Fruit fly (Drosophila melanogaster) whole organism, pupa: ENCODE data around the gene CG4615.

Experiments used
- CG10348 ChIP-seq: fragments of 200-800 bp; sonication (Bioruptor generic); IDR thresholded peaks from 2 replicates; pipeline ENCODE4 v1.3.6; 2022; ENCODE audit warnings: missing biosample characterization, missing genetic modification characterization
- CG12605 ChIP-seq: fragments of 200-800 bp; sonication (Bioruptor generic); IDR thresholded peaks from 2 replicates; pipeline ENCODE4 v1.3.6; 2022; ENCODE audit warnings: missing biosample characterization, missing genetic modification characterization
- CG13204 ChIP-seq: fragments of 200-800 bp; sonication (Bioruptor generic); optimal IDR thresholded peaks from 2 replicates; lab custom pipeline; 2018; ENCODE audit warnings: missing biosample characterization, mild to moderate bottlenecking, missing genetic modification characterization, moderate library complexity
- CG14655 ChIP-seq: fragments of 200-800 bp; sonication (Bioruptor generic); optimal IDR thresholded peaks from 3 replicates; lab custom pipeline; 2017; ENCODE audit warnings: mild to moderate bottlenecking, missing biosample characterization, missing genetic modification reagents, missing genetic modification characterization
- CG15710 ChIP-seq: fragments of 200-800 bp; sonication (Bioruptor generic); optimal IDR thresholded peaks from 2 replicates; lab custom pipeline; 2018; ENCODE audit warnings: missing biosample characterization, mild to moderate bottlenecking, missing genetic modification characterization, moderate library complexity
- CG17806 ChIP-seq: fragments of 200-800 bp; sonication (Bioruptor generic); optimal IDR thresholded peaks from 2 replicates; lab custom pipeline; 2018; ENCODE audit warnings: missing biosample characterization, mild to moderate bottlenecking, missing genetic modification characterization, moderate library complexity
- CG32121 ChIP-seq: fragments of 200-800 bp; sonication (Bioruptor generic); IDR thresholded peaks from 2 replicates; pipeline ENCODE4 v1.3.6; 2022; ENCODE audit warnings: missing biosample characterization, missing genetic modification characterization
- CG34367 ChIP-seq: fragments of 200-800 bp; sonication (Bioruptor generic); optimal IDR thresholded peaks from 2 replicates; lab custom pipeline; 2018; ENCODE audit warnings: missing biosample characterization, mild to moderate bottlenecking, missing genetic modification characterization
- CG4496 ChIP-seq: fragments of 200-800 bp; sonication (Bioruptor generic); IDR thresholded peaks from 3 replicates; pipeline ENCODE4 v1.3.6; 2022; ENCODE audit warnings: missing biosample characterization, missing genetic modification characterization
- CG8159 ChIP-seq: fragments of 200-800 bp; sonication (Bioruptor generic); optimal IDR thresholded peaks from 3 replicates; lab custom pipeline; 2018; ENCODE audit warnings: missing biosample characterization, mild to moderate bottlenecking, missing genetic modification characterization, moderate library complexity
- CG8301 ChIP-seq: fragments of 200-800 bp; sonication (Bioruptor generic); optimal IDR thresholded peaks from 2 replicates; lab custom pipeline; 2018; ENCODE audit warnings: missing biosample characterization, mild to moderate bottlenecking, missing genetic modification characterization
- CG9948 ChIP-seq: fragments of 200-800 bp; sonication (Bioruptor generic); optimal IDR thresholded peaks from 2 replicates; lab custom pipeline; 2018; ENCODE audit warnings: missing biosample characterization, mild to moderate bottlenecking, missing genetic modification characterization, moderate library complexity
- D1 ChIP-seq: fragments of 200-800 bp; sonication (Bioruptor generic); optimal IDR thresholded peaks from 2 replicates; lab custom pipeline; 2018; ENCODE audit warnings: missing biosample characterization, mild to moderate bottlenecking, missing genetic modification characterization, moderate library complexity
- EcR ChIP-seq: fragments of 200-800 bp; sonication (Bioruptor generic); optimal IDR thresholded peaks from 3 replicates; lab custom pipeline; 2019; ENCODE audit warnings: missing biosample characterization, missing genetic modification characterization, mild to moderate bottlenecking, moderate library complexity, missing genetic modification reagents
- Ets98B ChIP-seq: fragments of 200-800 bp; sonication (Bioruptor generic); IDR thresholded peaks from 2 replicates; pipeline ENCODE4 v1.3.6; 2022; ENCODE audit warnings: missing biosample characterization, missing genetic modification characterization
- Pif1A ChIP-seq: fragments of 200-800 bp; sonication (Bioruptor generic); optimal IDR thresholded peaks from 3 replicates; lab custom pipeline; 2016; ENCODE audit warnings: missing biosample characterization, missing genetic modification characterization
- Pif1B ChIP-seq: fragments of 200-800 bp; sonication (Bioruptor generic); optimal IDR thresholded peaks from 3 replicates; lab custom pipeline; 2016; ENCODE audit warnings: missing biosample characterization, missing genetic modification characterization
- Snoo ChIP-seq: fragments of 200-800 bp; sonication (Bioruptor generic); optimal IDR thresholded peaks from 3 replicates; lab custom pipeline; 2017; ENCODE audit warnings: missing biosample characterization, mild to moderate bottlenecking, missing genetic modification characterization, inconsistent platforms
- fd96Ca ChIP-seq: fragments of 200-800 bp; sonication (Bioruptor generic); IDR thresholded peaks from 3 replicates; pipeline ENCODE4 v1.3.6; 2022; ENCODE audit warnings: missing biosample characterization, missing genetic modification characterization
- gl ChIP-seq: fragments of 200-800 bp; sonication (Bioruptor generic); optimal IDR thresholded peaks from 2 replicates; lab custom pipeline; 2018; ENCODE audit warnings: missing biosample characterization, mild to moderate bottlenecking, missing genetic modification characterization
- rn ChIP-seq: fragments of 200-800 bp; sonication (Bioruptor generic); IDR thresholded peaks from 2 replicates; pipeline ENCODE4 v1.3.6; 2022; ENCODE audit warnings: missing biosample characterization, missing genetic modification characterization

Gene CG4615

DNA sequence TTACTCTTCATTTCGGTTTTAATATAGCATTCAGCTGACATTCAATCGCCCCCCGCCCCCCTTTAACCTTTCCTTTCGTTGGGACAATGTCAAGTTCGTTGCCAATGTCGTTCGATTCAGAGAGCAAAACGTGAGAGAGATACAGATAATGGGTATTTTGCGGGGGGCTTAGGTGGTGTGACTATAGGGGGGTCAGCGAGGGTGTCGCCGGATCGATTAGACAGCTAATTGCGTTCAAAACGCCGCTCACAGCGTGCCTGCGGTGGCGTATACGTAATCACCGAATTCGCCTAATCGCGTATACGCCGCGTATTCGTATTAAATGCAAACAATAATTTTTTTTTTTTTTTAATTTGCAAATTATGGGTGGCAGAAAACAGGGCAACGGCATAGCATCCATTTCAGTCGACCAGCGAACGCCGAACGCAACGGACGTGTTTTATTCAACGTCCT is 33.1 kb downstream of the CG4615 start, which contains the start of gene CG4607:
Gene CG4607 (plus strand): TSS at position 403 of the 453 bp plus-strand sequence.
- TF ChIP-seq CG12605, result no peak
- TF ChIP-seq rn, result no peak
- no peak for TF ChIP-seq CG17806 (tag; lab: Kevin White, UChicago)
- TF ChIP-seq gl (tag; lab: Kevin White, UChicago), result no peak
- TF ChIP-seq D1 (tag; lab: Kevin White, UChicago), result no peak
- TF ChIP-seq CG32121 (GFP tag; lab: Robert Waterston, UW), result no peak
- TF ChIP-seq CG13204, result no peak
- TF ChIP-seq Pif1B (GFP tag; lab: Kevin White, UChicago), result no peak
- TF ChIP-seq Pif1A, result no peak
- TF ChIP-seq CG9948 (tag; lab: Kevin White, UChicago), result no peak
- TF ChIP-seq CG15710, result no peak
- TF ChIP-seq fd96Ca (GFP tag; lab: Robert Waterston, UW), result no peak
- TF ChIP-seq CG10348, result no peak
- no peak for TF ChIP-seq CG4496 (GFP tag; lab: Robert Waterston, UW)
- no peak for TF ChIP-seq EcR (GFP tag; lab: Kevin White, UChicago)
- TF ChIP-seq CG8301, result no peak

DNA sequence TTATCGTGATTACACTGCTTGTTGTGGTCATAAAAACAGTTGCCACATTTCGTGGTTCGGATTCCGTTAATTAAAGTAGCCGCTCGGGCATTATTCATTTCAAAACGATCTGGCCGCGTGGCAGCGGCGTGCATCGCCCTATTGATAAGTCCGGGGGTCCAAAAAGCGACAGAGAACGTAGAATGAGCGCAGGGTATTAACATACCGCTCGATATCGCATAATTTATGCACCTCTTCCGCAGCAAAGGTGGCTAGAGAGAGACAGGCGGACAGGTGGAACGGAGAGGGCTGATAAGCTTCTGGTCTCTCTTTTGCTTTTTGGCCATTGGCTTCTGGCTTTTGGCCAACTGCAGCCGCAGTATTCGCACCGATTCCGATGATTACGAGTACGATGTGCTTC is 34.0 kb downstream of the CG4615 start:
- TF ChIP-seq CG14655 (GFP tag; lab: Kevin White, UChicago) (no peak), CG15710 (no peak), Snoo (tag; lab: Kevin White, UChicago) (no peak), CG10348 (no peak)

DNA sequence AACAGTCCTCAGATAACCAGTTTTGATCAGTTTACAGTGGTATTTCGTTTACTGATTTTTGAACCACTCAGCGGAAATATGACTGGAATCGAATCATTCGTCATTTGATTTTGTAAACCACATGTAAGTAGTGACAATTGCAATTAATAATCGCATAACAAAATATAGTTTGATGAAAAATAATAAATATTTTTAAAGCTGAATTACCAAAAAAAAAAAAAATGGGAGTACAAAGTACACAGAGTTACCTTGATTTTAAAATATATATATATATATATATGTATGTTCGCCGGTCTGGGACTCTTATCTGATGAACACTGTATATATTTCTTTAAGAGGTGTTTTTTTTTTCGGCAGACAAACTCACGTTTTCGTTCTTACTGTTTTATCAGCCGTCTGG is 34.9 kb downstream of the CG4615 start:
- TF ChIP-seq CG13204 (no peak), CG9948 (tag; lab: Kevin White, UChicago) (no peak), Snoo (tag; lab: Kevin White, UChicago) (peak; percentile 3), rn (no peak), CG32121 (GFP tag; lab: Robert Waterston, UW) (no peak), Pif1A (no peak)

DNA sequence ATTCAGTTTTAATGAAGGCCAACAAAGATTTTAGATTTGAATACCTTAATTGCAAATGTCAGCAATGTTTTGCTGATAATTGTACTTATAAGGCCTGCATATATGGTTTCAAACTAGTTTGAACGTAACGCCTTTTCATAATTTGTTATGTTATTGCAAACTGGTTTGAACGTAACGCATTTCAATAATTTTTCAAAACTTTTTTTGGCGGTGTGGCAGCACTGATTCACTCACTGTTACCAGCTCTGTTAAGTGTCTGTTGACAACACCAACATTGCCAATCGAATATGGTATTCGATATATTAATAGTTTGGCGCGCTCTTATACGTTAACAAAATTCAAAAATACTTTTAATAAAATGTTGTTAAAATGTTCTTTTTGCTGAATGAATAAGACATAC is 35.5 kb downstream of the CG4615 start:
- TF ChIP-seq CG8159 (no peak), EcR (GFP tag; lab: Kevin White, UChicago) (no peak), Pif1A (no peak), Snoo (tag; lab: Kevin White, UChicago) (no peak), CG34367 (tag; lab: Kevin White, UChicago) (no peak), CG9948 (tag; lab: Kevin White, UChicago) (no peak), CG14655 (GFP tag; lab: Kevin White, UChicago) (no peak), Pif1B (GFP tag; lab: Kevin White, UChicago) (no peak), D1 (tag; lab: Kevin White, UChicago) (no peak), CG15710 (no peak), fd96Ca (GFP tag; lab: Robert Waterston, UW) (no peak), CG8301 (no peak), CG17806 (tag; lab: Kevin White, UChicago) (no peak)
- TF ChIP-seq, all 21 proteins: peak for 0

DNA sequence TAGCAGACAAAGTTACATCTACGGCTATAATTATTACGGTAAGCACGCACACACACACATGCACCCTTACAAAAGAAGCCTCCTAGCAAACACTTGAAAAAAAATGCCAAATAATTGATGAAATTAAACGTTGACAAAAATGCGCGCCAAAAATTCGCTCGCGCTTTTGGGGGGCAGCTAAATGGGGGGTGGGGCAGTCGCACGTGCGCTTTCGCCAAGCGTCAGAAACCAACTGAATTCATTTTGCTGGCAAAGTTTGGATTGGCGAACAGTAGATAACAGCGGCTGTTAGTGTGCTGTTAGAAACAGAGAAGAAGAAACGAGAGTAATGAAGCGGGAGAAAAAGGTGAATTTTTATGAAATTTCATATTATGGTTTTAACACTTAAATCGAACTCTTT is 36.3 kb downstream of the CG4615 start, which contains the start of gene CG12541:
Gene CG12541 (minus strand): TSS at position 218 of the 400 bp plus-strand sequence.
- TF ChIP-seq Snoo (tag; lab: Kevin White, UChicago) (no peak), Ets98B (GFP tag; lab: Robert Waterston, UW) (no peak), fd96Ca (GFP tag; lab: Robert Waterston, UW) (no peak)

DNA sequence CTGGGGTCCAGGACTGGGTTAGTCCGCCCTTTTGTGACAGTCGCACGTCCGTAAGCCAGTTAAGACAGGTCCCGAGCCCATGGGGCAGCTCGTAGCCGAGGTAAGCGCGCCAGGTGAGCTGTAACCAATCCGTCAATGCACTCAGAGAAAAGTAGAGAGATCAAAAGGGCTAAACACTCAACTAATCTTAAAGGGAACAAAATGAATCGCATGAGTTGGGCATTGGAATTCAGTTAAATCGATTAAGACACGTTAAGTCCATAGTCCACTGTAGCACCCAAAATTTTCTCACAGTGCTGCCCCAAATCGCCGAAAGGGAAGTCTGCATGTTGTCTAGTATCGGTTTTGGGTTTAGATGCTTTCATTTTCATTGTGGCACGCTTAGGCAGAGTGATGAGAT is 38.5 kb downstream of the CG4615 start:
- TF ChIP-seq CG12605, result no peak
- no peak for TF ChIP-seq CG17806 (tag; lab: Kevin White, UChicago)
- TF ChIP-seq fd96Ca (GFP tag; lab: Robert Waterston, UW), result no peak
- TF ChIP-seq Pif1B (GFP tag; lab: Kevin White, UChicago), result no peak
- no peak for TF ChIP-seq EcR (GFP tag; lab: Kevin White, UChicago)
- TF ChIP-seq gl (tag; lab: Kevin White, UChicago), result no peak
- TF ChIP-seq rn, result no peak
- TF ChIP-seq CG4496 (GFP tag; lab: Robert Waterston, UW), result no peak
- TF ChIP-seq D1 (tag; lab: Kevin White, UChicago), result no peak
- TF ChIP-seq, all 21 proteins: peak for 0

DNA sequence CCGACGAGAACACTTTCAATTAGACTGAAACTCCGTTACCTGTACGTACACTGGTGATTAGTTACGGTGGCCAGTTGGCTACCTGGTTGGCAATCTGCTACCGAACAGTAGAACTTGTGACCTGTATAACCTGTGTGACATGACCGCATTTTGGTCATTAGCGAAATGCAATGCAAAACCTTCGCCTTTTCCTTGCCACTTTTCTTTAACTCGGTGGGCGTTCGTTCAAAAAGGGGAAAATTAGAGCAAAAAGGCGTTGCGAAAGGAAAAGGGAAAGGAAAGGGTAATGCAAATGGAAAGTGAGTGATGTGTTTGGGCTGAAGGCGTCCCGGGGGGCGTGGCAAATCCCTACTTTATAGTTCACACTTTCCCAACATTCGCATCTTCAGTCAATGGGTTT is 43.1 kb downstream of the CG4615 start:
- TF ChIP-seq CG10348 (no peak), CG14655 (GFP tag; lab: Kevin White, UChicago) (no peak), EcR (GFP tag; lab: Kevin White, UChicago) (no peak), Pif1B (GFP tag; lab: Kevin White, UChicago) (no peak), CG8159 (no peak), Snoo (tag; lab: Kevin White, UChicago) (no peak), CG17806 (tag; lab: Kevin White, UChicago) (no peak)

DNA sequence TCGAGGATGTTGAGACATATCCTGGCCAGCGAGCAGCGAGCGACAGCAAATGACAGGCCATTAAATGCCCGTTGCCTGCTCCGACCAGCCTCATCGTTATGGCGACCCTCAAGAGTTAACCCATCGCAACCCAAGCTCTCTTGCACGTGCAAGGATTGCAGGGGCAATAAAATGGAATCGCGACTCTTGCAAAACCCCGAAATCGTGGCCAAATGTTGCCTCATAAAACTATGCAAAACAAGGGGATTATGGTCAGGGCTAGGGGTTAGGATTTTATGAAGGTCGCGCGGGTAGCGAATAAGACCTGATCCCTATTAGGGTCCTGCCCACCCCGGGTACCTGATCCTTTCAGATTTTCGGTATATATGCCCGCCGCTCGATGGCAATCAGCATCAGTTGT is 53.0 kb downstream of the CG4615 start, which contains the start of gene nullo:
Gene nullo (plus strand): TSS at position 390 of the 400 bp plus-strand sequence.
- no peak for TF ChIP-seq CG15710
- no peak for TF ChIP-seq CG34367 (tag; lab: Kevin White, UChicago)
- no peak for TF ChIP-seq CG12605
- no peak for TF ChIP-seq CG32121 (GFP tag; lab: Robert Waterston, UW)
- no peak for TF ChIP-seq fd96Ca (GFP tag; lab: Robert Waterston, UW)
- TF ChIP-seq CG8159, result no peak
- TF ChIP-seq Pif1B (GFP tag; lab: Kevin White, UChicago), result no peak
- TF ChIP-seq CG17806 (tag; lab: Kevin White, UChicago), result no peak
- no peak for TF ChIP-seq gl (tag; lab: Kevin White, UChicago)
- no peak for TF ChIP-seq CG13204
